Worm (Caenorhabditis elegans) whole organism, mixed stage, embryonic: ENCODE measurements around the gene rhr-1.

Experiments used
- M03D4.4 ChIP-seq: sonication (generic microtip); optimal IDR thresholded peaks from 2 replicates; lab custom pipeline; 2017; ENCODE audit warnings: mild to moderate bottlenecking, missing genetic modification characterization, missing compliant biosample characterization
- blmp-1 ChIP-seq: fragments of 150-350 bp; optimal IDR thresholded peaks from 2 replicates; lab custom pipeline; 2014; ENCODE audit warnings: missing biosample characterization, missing genetic modification characterization
- ceh-39 ChIP-seq: fragments of 150-350 bp; optimal IDR thresholded peaks from 2 replicates; lab custom pipeline; 2014; ENCODE audit warnings: missing biosample characterization, missing genetic modification characterization
- ceh-43 ChIP-seq: fragments of 200-800 bp; sonication (Bioruptor generic); optimal IDR thresholded peaks from 2 replicates; lab custom pipeline; 2018; ENCODE audit warnings: mild to moderate bottlenecking, missing genetic modification characterization, moderate library complexity, missing compliant biosample characterization
- ceh-83 ChIP-seq: fragments of 200-800 bp; sonication (Bioruptor generic); optimal IDR thresholded peaks from 2 replicates; lab custom pipeline; 2018; ENCODE audit warnings: mild to moderate bottlenecking, missing genetic modification characterization, missing compliant biosample characterization
- ces-1 ChIP-seq: fragments of 150-350 bp; optimal IDR thresholded peaks from 2 replicates; lab custom pipeline; 2014; ENCODE audit warnings: missing biosample characterization, missing genetic modification reagents, missing genetic modification characterization
- cnd-1 ChIP-seq: fragments of 200-800 bp; sonication (Bioruptor generic); optimal IDR thresholded peaks from 2 replicates; lab custom pipeline; 2018; ENCODE audit warnings: mild to moderate bottlenecking, missing genetic modification characterization, missing compliant biosample characterization
- elt-1 ChIP-seq: sonication (generic microtip); optimal IDR thresholded peaks from 2 replicates; lab custom pipeline; 2017; ENCODE audit warnings: missing genetic modification characterization, mild to moderate bottlenecking, missing compliant biosample characterization, antibody characterized with exemption, moderate library complexity, borderline replicate concordance; ENCODE audit not compliant: insufficient read depth
- elt-3 ChIP-seq: fragments of 150-350 bp; optimal IDR thresholded peaks from 2 replicates; lab custom pipeline; 2014; ENCODE audit warnings: missing biosample characterization, missing genetic modification characterization
- flh-1 ChIP-seq: fragments of 200-800 bp; sonication (Bioruptor generic); optimal IDR thresholded peaks from 2 replicates; lab custom pipeline; 2018; ENCODE audit warnings: mild to moderate bottlenecking, missing genetic modification characterization, moderate library complexity, missing compliant biosample characterization
- ham-2 ChIP-seq: fragments of 200-800 bp; sonication (Bioruptor generic); optimal IDR thresholded peaks from 2 replicates; lab custom pipeline; 2018; ENCODE audit warnings: mild to moderate bottlenecking, missing genetic modification characterization, missing compliant biosample characterization
- hlh-1 ChIP-seq: fragments of 150-350 bp; optimal IDR thresholded peaks from 2 replicates; lab custom pipeline; 2014; ENCODE audit warnings: missing biosample characterization, missing genetic modification reagents, missing genetic modification characterization
- lin-32 ChIP-seq: fragments of 200-800 bp; sonication (Bioruptor generic); optimal IDR thresholded peaks from 2 replicates; lab custom pipeline; 2018; ENCODE audit warnings: mild to moderate bottlenecking, missing genetic modification characterization, missing compliant biosample characterization
- mab-5 ChIP-seq: fragments of 150-350 bp; optimal IDR thresholded peaks from 2 replicates; lab custom pipeline; 2014; ENCODE audit warnings: missing biosample characterization, missing genetic modification characterization
- mep-1 ChIP-seq: fragments of 150-350 bp; optimal IDR thresholded peaks from 2 replicates; lab custom pipeline; 2017; ENCODE audit warnings: missing biosample characterization, missing genetic modification reagents, missing genetic modification characterization, inconsistent platforms
- mls-2 ChIP-seq: sonication (generic microtip); optimal IDR thresholded peaks from 2 replicates; lab custom pipeline; 2016; ENCODE audit warnings: mild to moderate bottlenecking, missing genetic modification characterization, moderate library complexity, missing compliant biosample characterization
- nhr-12 ChIP-seq: fragments of 150-350 bp; optimal IDR thresholded peaks from 2 replicates; lab custom pipeline; 2014; ENCODE audit warnings: missing biosample characterization, missing genetic modification characterization
- nhr-2 ChIP-seq: fragments of 150-350 bp; optimal IDR thresholded peaks from 2 replicates; lab custom pipeline; 2014; ENCODE audit warnings: missing biosample characterization, missing genetic modification characterization
- nhr-237 ChIP-seq: fragments of 150-350 bp; optimal IDR thresholded peaks from 2 replicates; lab custom pipeline; 2014; ENCODE audit warnings: missing biosample characterization, missing genetic modification characterization
- pha-4 ChIP-seq: fragments of 150-350 bp; optimal IDR thresholded peaks from 2 replicates; lab custom pipeline; 2018; ENCODE audit warnings: missing biosample characterization, missing genetic modification reagents, missing genetic modification characterization
- sem-2 ChIP-seq: fragments of 200-800 bp; sonication (Bioruptor generic); optimal IDR thresholded peaks from 2 replicates; lab custom pipeline; 2018; ENCODE audit warnings: mild to moderate bottlenecking, missing genetic modification characterization, missing compliant biosample characterization
- sptf-1 ChIP-seq: sonication (generic microtip); optimal IDR thresholded peaks from 2 replicates; lab custom pipeline; 2017; ENCODE audit warnings: mild to moderate bottlenecking, missing genetic modification characterization, moderate library complexity, missing compliant biosample characterization
- tbx-8 ChIP-seq: fragments of 200-800 bp; sonication (Bioruptor generic); optimal IDR thresholded peaks from 2 replicates; lab custom pipeline; 2018; ENCODE audit warnings: mild to moderate bottlenecking, missing genetic modification characterization, moderate library complexity, missing compliant biosample characterization
- unc-120 ChIP-seq: sonication (generic microtip); optimal IDR thresholded peaks from 2 replicates; lab custom pipeline; 2017; ENCODE audit warnings: missing genetic modification characterization, missing compliant biosample characterization; ENCODE audit not compliant: poor library complexity, severe bottlenecking
- unc-39 ChIP-seq: fragments of 150-350 bp; optimal IDR thresholded peaks from 2 replicates; lab custom pipeline; 2014; ENCODE audit warnings: missing biosample characterization, missing genetic modification characterization
- zip-8 ChIP-seq: fragments of 150-350 bp; optimal IDR thresholded peaks from 2 replicates; lab custom pipeline; 2014; ENCODE audit warnings: missing biosample characterization, missing genetic modification characterization

Gene rhr-1

DNA sequence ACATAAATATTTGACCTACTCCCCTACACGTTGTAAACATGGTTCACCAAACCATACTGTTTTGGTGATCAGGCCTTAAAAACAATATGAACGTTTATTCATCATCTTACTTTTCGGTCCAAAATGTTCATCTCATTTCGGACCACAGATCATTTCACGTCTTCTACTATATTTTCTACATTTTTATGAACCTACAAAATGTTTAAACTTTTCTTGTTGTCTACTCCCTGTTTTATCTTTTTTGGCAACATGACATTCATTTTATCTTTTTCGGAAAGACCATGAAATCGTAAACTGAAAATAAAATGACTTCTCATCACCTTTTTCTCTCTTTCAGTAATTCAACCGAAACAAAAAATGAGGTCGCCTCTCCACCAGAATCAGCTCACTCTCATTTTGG lies at the start of gene rhr-1:
Gene rhr-1, plus strand, starts transcription at position 301 of the 400 bp plus-strand sequence.
- TF ChIP-seq tbx-8 (GFP tag; lab: Kevin White, UChicago) (no peak), flh-1 (no peak), nhr-237 (tag; lab: Kevin White, UChicago) (no peak), ceh-39 (tag; lab: Kevin White, UChicago) (no peak), cnd-1 (tag; lab: Kevin White, UChicago) (no peak), ceh-43 (GFP tag; lab: Kevin White, UChicago) (no peak), unc-39 (tag; lab: Kevin White, UChicago) (no peak), sem-2 (no peak), elt-1 (tag; lab: Kevin White, UChicago) (no peak), zip-8 (no peak), nhr-2 (tag; lab: Kevin White, UChicago) (no peak), blmp-1 (tag; lab: Kevin White, UChicago) (no peak), mls-2 (tag; lab: Kevin White, UChicago) (no peak), lin-32 (GFP tag; lab: Kevin White, UChicago) (no peak), ceh-83 (no peak)

- TF ChIP-seq blmp-1 (tag; lab: Kevin White, UChicago): peak; percentile 75
- TF ChIP-seq tbx-8 (GFP tag; lab: Kevin White, UChicago): no peak
These were observed 42.0 kb upstream of the rhr-1 start, which contains the start of gene C35A11.2 for ce11 chrV:5385914-5386493. TSS of gene C35A11.2 (plus strand) at chrV:5386299.

ce11 chrV:5392993-5393628 lies 34.8 kb upstream of the rhr-1 start, which contains the start of gene C35A11.4:
TSS of gene C35A11.4 (minus strand) at chrV:5393148.
- TF ChIP-seq elt-3 (no peak), zip-8 (no peak), ceh-39 (tag; lab: Kevin White, UChicago) (no peak), flh-1 (no peak)

DNA sequence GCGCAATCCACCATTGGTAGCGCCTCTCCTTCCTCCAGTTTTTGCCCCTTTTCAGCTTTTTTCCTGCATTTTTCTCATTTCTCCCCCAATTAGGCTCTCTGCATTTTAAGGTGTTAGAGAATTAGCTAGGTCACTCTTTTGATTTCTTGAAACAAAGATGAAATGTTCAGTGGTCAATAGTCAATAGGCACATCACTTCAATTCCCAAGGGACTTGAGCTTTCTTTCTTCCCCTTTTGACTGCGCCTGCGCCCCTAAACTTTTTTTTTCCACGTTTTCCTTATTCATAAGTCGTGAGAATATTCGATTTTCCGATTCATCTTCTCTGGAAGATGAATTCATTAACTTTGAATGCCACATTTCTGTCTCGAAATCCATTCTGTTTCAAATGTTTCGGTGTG lies 24.0 kb upstream of the rhr-1 start:
- no peak for TF ChIP-seq ces-1 (GFP tag; lab: Kevin White, UChicago)
- no peak for TF ChIP-seq nhr-2 (tag; lab: Kevin White, UChicago)
- no peak for TF ChIP-seq mep-1 (tag; lab: Kevin White, UChicago)
- no peak for TF ChIP-seq blmp-1 (tag; lab: Kevin White, UChicago)
- no peak for TF ChIP-seq sem-2

DNA sequence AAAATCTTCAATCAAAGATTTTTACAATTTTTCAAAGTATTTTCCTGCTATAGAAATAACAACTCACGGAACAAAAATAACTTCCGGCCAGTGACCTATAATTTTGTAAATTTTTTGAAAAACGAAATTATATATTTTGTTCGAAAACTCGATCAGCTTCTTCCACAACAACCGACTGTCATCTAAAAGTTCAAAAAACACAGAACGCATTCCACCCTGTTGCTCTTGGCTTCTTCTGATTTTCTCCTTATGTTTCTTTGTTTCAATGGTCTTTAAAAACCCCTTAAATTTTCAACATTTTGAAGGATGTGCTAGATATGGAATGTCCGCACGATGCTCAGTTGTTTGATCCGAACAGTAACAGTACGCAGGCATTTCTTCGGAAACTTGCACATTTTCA lies 22.9 kb upstream of the rhr-1 start, which contains the start of gene dmsr-7:
Gene dmsr-7, plus strand, starts transcription at position 301 of the 400 bp plus-strand sequence.
- no peak for TF ChIP-seq elt-1 (tag; lab: Kevin White, UChicago)
- TF ChIP-seq lin-32 (GFP tag; lab: Kevin White, UChicago): no peak
- no peak for TF ChIP-seq hlh-1 (tag; lab: Kevin White, UChicago)
- no peak for TF ChIP-seq nhr-12 (tag; lab: Kevin White, UChicago)
- TF ChIP-seq ceh-39 (tag; lab: Kevin White, UChicago): no peak
- TF ChIP-seq pha-4 (tag; lab: Kevin White, UChicago): no peak
- TF ChIP-seq elt-3: no peak
- TF ChIP-seq mab-5: no peak
- no peak for TF ChIP-seq nhr-2 (tag; lab: Kevin White, UChicago)
- TF ChIP-seq ceh-43 (GFP tag; lab: Kevin White, UChicago): no peak
- TF ChIP-seq zip-8: no peak
- no peak for TF ChIP-seq tbx-8 (GFP tag; lab: Kevin White, UChicago)
- no peak for TF ChIP-seq unc-120 (tag; lab: Kevin White, UChicago)
- no peak for TF ChIP-seq cnd-1 (tag; lab: Kevin White, UChicago)
- no peak for TF ChIP-seq mls-2 (tag; lab: Kevin White, UChicago)
- no peak for TF ChIP-seq sptf-1 (tag; lab: Kevin White, UChicago)
- TF ChIP-seq, all 35 proteins: peak for 0

DNA sequence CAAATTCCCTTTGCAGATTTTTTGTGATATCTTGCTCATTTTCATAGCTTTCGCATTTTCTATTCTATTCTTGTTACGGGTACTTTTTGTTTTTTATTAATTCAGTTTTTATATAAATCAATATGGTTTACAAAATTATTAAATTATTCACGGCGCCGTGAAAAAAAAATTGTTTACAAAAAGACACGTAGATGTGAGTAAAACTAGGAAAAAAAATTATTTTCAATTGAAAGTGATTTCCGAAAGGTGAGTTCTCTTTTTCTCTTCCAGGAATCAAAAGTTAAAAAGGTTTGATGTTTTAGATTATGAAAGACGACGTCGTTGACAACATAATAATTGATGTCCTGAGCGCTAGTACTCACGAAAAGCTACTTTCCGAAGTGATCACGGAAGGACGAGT lies 19.7 kb upstream of the rhr-1 start, which contains the start of gene C25A6.1:
Gene C25A6.1, plus strand, starts transcription at position 301 of the 400 bp plus-strand sequence.
- TF ChIP-seq flh-1 (no peak), elt-1 (tag; lab: Kevin White, UChicago) (no peak), cnd-1 (tag; lab: Kevin White, UChicago) (no peak), ham-2 (no peak), elt-3 (no peak), M03D4.4 (tag; lab: Kevin White, UChicago) (no peak), nhr-2 (tag; lab: Kevin White, UChicago) (no peak), unc-120 (tag; lab: Kevin White, UChicago) (no peak), pha-4 (tag; lab: Kevin White, UChicago) (no peak), unc-39 (tag; lab: Kevin White, UChicago) (no peak), hlh-1 (tag; lab: Kevin White, UChicago) (no peak)
